Fruit fly (Drosophila melanogaster): ENCODE results near the gene CG14340.

DNA sequence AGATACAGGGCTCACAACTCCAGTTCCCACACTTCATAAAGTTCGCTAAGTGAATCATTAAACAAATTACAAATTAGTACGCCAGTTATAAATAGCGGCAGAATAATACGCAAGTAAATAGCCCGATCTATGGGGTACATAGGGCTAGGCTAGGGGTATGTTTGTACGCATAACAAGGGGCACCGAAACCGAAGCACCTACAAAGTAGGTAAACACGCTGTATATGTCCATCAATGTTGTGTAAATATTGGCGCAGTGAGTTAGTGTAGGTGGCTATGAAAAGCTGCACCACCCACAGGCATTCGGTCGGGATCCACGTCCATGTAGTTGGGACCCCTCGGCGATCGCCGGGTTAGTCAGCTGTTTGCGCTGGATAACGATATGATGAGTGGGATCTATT is 40.6 kb upstream of the CG14340 start:
- no peak for TF ChIP-seq CTCF (optimal IDR thresholded peaks at IDR 0.05)
- no peak for TF ChIP-seq CG8478 (optimal IDR thresholded peaks at IDR 0.05)
